Fruit fly (Drosophila melanogaster) whole organism, embryonic: Measurements from ENCODE around the gene jus.

Source experiments
- B-H1 ChIP-seq: fragments of 200-800 bp; sonication (Bioruptor generic); IDR thresholded peaks from 3 replicates; pipeline ENCODE4 v1.3.6; 2022; ENCODE audit warnings: missing biosample characterization, missing genetic modification characterization
- BEAF-32 ChIP-seq: fragments of 200-800 bp; sonication (Bioruptor generic); optimal IDR thresholded peaks from 3 replicates; lab custom pipeline; 2017; ENCODE audit warnings: missing biosample characterization, missing genetic modification characterization, mild to moderate bottlenecking, moderate library complexity, missing genetic modification reagents
- C15 ChIP-seq: fragments of 200-800 bp; sonication (Bioruptor generic); IDR thresholded peaks from 3 replicates; pipeline ENCODE4 v1.3.6; 2022; ENCODE audit warnings: missing biosample characterization, missing genetic modification characterization
- CG10209 ChIP-seq: fragments of 200-800 bp; sonication (Bioruptor generic); optimal IDR thresholded peaks from 3 replicates; lab custom pipeline; 2017; ENCODE audit warnings: missing biosample characterization, mild to moderate bottlenecking, missing genetic modification characterization, missing genetic modification reagents
- CG10431 ChIP-seq: fragments of 200-800 bp; sonication (Bioruptor generic); optimal IDR thresholded peaks from 3 replicates; lab custom pipeline; 2018; ENCODE audit warnings: missing biosample characterization, mild to moderate bottlenecking, missing genetic modification characterization
- CG11695 ChIP-seq: fragments of 200-800 bp; sonication (Bioruptor generic); IDR thresholded peaks from 3 replicates; pipeline ENCODE4 v1.3.6; 2022; ENCODE audit warnings: missing biosample characterization, missing genetic modification characterization
- CG11723 ChIP-seq: fragments of 200-800 bp; sonication (Bioruptor generic); optimal IDR thresholded peaks from 2 replicates; lab custom pipeline; 2017; ENCODE audit warnings: missing biosample characterization, mild to moderate bottlenecking, missing genetic modification characterization
- CG18764 ChIP-seq: fragments of 200-800 bp; sonication (Bioruptor generic); optimal IDR thresholded peaks from 3 replicates; lab custom pipeline; 2016; ENCODE audit warnings: missing biosample characterization, missing genetic modification characterization
- CG2202 ChIP-seq: fragments of 200-800 bp; sonication (Bioruptor generic); optimal IDR thresholded peaks from 2 replicates; lab custom pipeline; 2018; ENCODE audit warnings: missing biosample characterization, mild to moderate bottlenecking, missing genetic modification characterization
- CG2712 ChIP-seq: fragments of 200-800 bp; optimal IDR thresholded peaks from 3 replicates; lab custom pipeline; 2019; ENCODE audit warnings: missing biosample characterization, mild to moderate bottlenecking, missing genetic modification characterization, moderate library complexity
- CG30431 ChIP-seq: fragments of 200-800 bp; sonication (Bioruptor generic); optimal IDR thresholded peaks from 2 replicates; lab custom pipeline; 2017; ENCODE audit warnings: missing biosample characterization, missing genetic modification characterization
- CG32532 ChIP-seq: fragments of 200-800 bp; sonication (Bioruptor generic); IDR thresholded peaks from 2 replicates; pipeline ENCODE4 v1.3.6; 2022; ENCODE audit warnings: missing biosample characterization, missing genetic modification characterization
- CG32772 ChIP-seq: fragments of 200-800 bp; sonication (Bioruptor generic); IDR thresholded peaks from 2 replicates; pipeline ENCODE4 v1.3.6; 2022; ENCODE audit warnings: missing biosample characterization, missing genetic modification characterization
- CG34422 ChIP-seq: fragments of 200-800 bp; sonication (Bioruptor generic); IDR thresholded peaks from 3 replicates; pipeline ENCODE4 v1.3.6; 2022; ENCODE audit warnings: missing biosample characterization, missing genetic modification characterization
- CG3847 ChIP-seq: fragments of 200-800 bp; sonication (Bioruptor generic); IDR thresholded peaks from 2 replicates; pipeline ENCODE4 v1.3.6; 2022; ENCODE audit warnings: missing biosample characterization, missing genetic modification characterization
- CG42726 ChIP-seq: fragments of 200-800 bp; sonication (Bioruptor generic); IDR thresholded peaks from 2 replicates; pipeline ENCODE4 v1.3.6; 2022; ENCODE audit warnings: missing biosample characterization, missing genetic modification characterization; ENCODE audit not compliant: partially characterized antibody
- CG6791 ChIP-seq: fragments of 200-800 bp; sonication (Bioruptor generic); IDR thresholded peaks from 3 replicates; pipeline ENCODE4 v1.3.6; 2022; ENCODE audit warnings: missing biosample characterization, missing genetic modification characterization; ENCODE audit not compliant: partially characterized antibody
- CG8290 ChIP-seq, 3 experiments: fragments of 200-800 bp; sonication (Bioruptor generic); optimal IDR thresholded peaks; 2 replicates each; lab custom pipeline; 2016 to 2019; ENCODE audit warnings: missing biosample characterization in 3 of 3, missing genetic modification characterization in 3 of 3, mild to moderate bottlenecking in 2 of 3, moderate library complexity in 1 of 3
- CG8944 ChIP-seq: fragments of 200-800 bp; sonication (Bioruptor generic); optimal IDR thresholded peaks from 3 replicates; lab custom pipeline; 2016; ENCODE audit warnings: missing biosample characterization, missing genetic modification characterization
- CG9817 ChIP-seq: fragments of 200-800 bp; sonication (Bioruptor generic); optimal IDR thresholded peaks from 2 replicates; lab custom pipeline; 2018; ENCODE audit warnings: missing biosample characterization, mild to moderate bottlenecking, missing genetic modification characterization, moderate library complexity
- Dbx ChIP-seq: fragments of 200-800 bp; sonication (Bioruptor generic); IDR thresholded peaks from 3 replicates; pipeline ENCODE4 v1.3.6; 2022; ENCODE audit warnings: missing biosample characterization, missing genetic modification characterization
- ERR ChIP-seq: fragments of 200-800 bp; sonication (Bioruptor generic); optimal IDR thresholded peaks from 2 replicates; lab custom pipeline; 2016; ENCODE audit warnings: missing biosample characterization, missing genetic modification characterization
- Hmr ChIP-seq: fragments of 200-800 bp; sonication (Bioruptor generic); optimal IDR thresholded peaks from 3 replicates; lab custom pipeline; 2017; ENCODE audit warnings: mild to moderate bottlenecking, missing biosample characterization, missing genetic modification reagents, missing genetic modification characterization
- Max ChIP-seq: fragments of 200-800 bp; sonication (Bioruptor generic); optimal IDR thresholded peaks from 2 replicates; lab custom pipeline; 2016; ENCODE audit warnings: missing biosample characterization, mild to moderate bottlenecking, missing genetic modification characterization
- Optix ChIP-seq: fragments of 200-800 bp; sonication (Bioruptor generic); IDR thresholded peaks from 3 replicates; pipeline ENCODE4 v1.3.6; 2022; ENCODE audit warnings: missing biosample characterization, missing genetic modification characterization
- Scr ChIP-seq: fragments of 200-800 bp; sonication (Bioruptor generic); IDR thresholded peaks from 2 replicates; pipeline ENCODE4 v1.3.6; 2022; ENCODE audit warnings: missing biosample characterization, missing genetic modification characterization; ENCODE audit not compliant: partially characterized antibody
- ara ChIP-seq: fragments of 200-800 bp; sonication (Bioruptor generic); IDR thresholded peaks from 2 replicates; pipeline ENCODE4 v1.3.6; 2022; ENCODE audit warnings: missing biosample characterization, missing genetic modification characterization
- ato ChIP-seq: fragments of 200-800 bp; sonication (Bioruptor generic); IDR thresholded peaks from 2 replicates; pipeline ENCODE4 v1.3.6; 2022; ENCODE audit warnings: missing biosample characterization, missing genetic modification characterization; ENCODE audit not compliant: partially characterized antibody
- corto ChIP-seq: fragments of 200-800 bp; sonication (Bioruptor generic); optimal IDR thresholded peaks from 2 replicates; lab custom pipeline; 2016; ENCODE audit warnings: missing biosample characterization, mild to moderate bottlenecking, missing genetic modification characterization, moderate library complexity
- crp ChIP-seq, 2 experiments: fragments of 200-800 bp; sonication (Bioruptor generic); optimal IDR thresholded peaks; 2 replicates in 1 of 2; 3 replicates in 1 of 2; lab custom pipeline; 2017; ENCODE audit warnings: missing biosample characterization in 2 of 2, missing genetic modification characterization in 2 of 2, mild to moderate bottlenecking in 1 of 2, moderate library complexity in 1 of 2
- dan ChIP-seq: fragments of 200-800 bp; sonication (Bioruptor generic); IDR thresholded peaks from 2 replicates; pipeline ENCODE4 v1.3.6; 2022; ENCODE audit warnings: missing biosample characterization, missing genetic modification characterization
- dati ChIP-seq: fragments of 200-800 bp; sonication (Bioruptor generic); IDR thresholded peaks from 2 replicates; pipeline ENCODE4 v1.3.6; 2022; ENCODE audit warnings: missing biosample characterization, missing genetic modification characterization
- gce ChIP-seq: fragments of 200-800 bp; sonication (Bioruptor generic); IDR thresholded peaks from 3 replicates; pipeline ENCODE4 v1.3.6; 2022; ENCODE audit warnings: missing biosample characterization, missing genetic modification characterization
- hb ChIP-seq: fragments of 200-800 bp; sonication (Bioruptor generic); IDR thresholded peaks from 3 replicates; pipeline ENCODE4 v1.3.6; 2022; ENCODE audit warnings: missing biosample characterization, missing genetic modification characterization; ENCODE audit not compliant: partially characterized antibody
- lov ChIP-seq, 2 experiments: fragments of 200-800 bp in 1 of 2; fragments of >200 bp in 1 of 2; sonication (Bioruptor generic) in 1 of 2; IDR thresholded peaks in 1 of 2; optimal IDR thresholded peaks in 1 of 2; 2 replicates in 1 of 2; 3 replicates in 1 of 2; pipeline versions ENCODE4 v1.3.6 to Lab custom; 2017 to 2022; ENCODE audit warnings: missing biosample characterization in 1 of 2, missing genetic modification characterization in 1 of 2
- luna ChIP-seq: fragments of 200-800 bp; sonication (Bioruptor generic); optimal IDR thresholded peaks from 2 replicates; lab custom pipeline; 2016; ENCODE audit warnings: missing biosample characterization, missing genetic modification characterization
- nom ChIP-seq: fragments of 200-800 bp; sonication (Bioruptor generic); optimal IDR thresholded peaks from 2 replicates; lab custom pipeline; 2017; ENCODE audit warnings: missing biosample characterization, missing genetic modification characterization, mild to moderate bottlenecking, moderate library complexity, missing genetic modification reagents
- pzg ChIP-seq: fragments of 200-800 bp; sonication (Bioruptor generic); optimal IDR thresholded peaks from 3 replicates; lab custom pipeline; 2018; ENCODE audit warnings: missing biosample characterization, mild to moderate bottlenecking, missing genetic modification characterization, moderate library complexity
- ranshi ChIP-seq: fragments of 200-800 bp; sonication (Bioruptor generic); IDR thresholded peaks from 2 replicates; pipeline ENCODE4 v1.3.6; 2022; ENCODE audit warnings: missing biosample characterization, missing genetic modification characterization
- repo ChIP-seq: fragments of 200-800 bp; sonication (Bioruptor generic); optimal IDR thresholded peaks from 2 replicates; lab custom pipeline; 2016; ENCODE audit warnings: missing biosample characterization, missing genetic modification characterization
- scrt ChIP-seq: fragments of 200-800 bp; sonication (Bioruptor generic); optimal IDR thresholded peaks from 2 replicates; lab custom pipeline; 2018; ENCODE audit warnings: missing biosample characterization, mild to moderate bottlenecking, missing genetic modification characterization, moderate library complexity
- slp2 ChIP-seq: fragments of 200-800 bp; sonication (Bioruptor generic); optimal IDR thresholded peaks from 2 replicates; lab custom pipeline; 2016; ENCODE audit warnings: missing biosample characterization, missing genetic modification characterization
- tin ChIP-seq: fragments of 200-800 bp; sonication (Bioruptor generic); optimal IDR thresholded peaks from 3 replicates; lab custom pipeline; 2016; ENCODE audit warnings: missing biosample characterization, missing genetic modification characterization
- unpg ChIP-seq: fragments of 200-800 bp; sonication (Bioruptor generic); optimal IDR thresholded peaks from 3 replicates; lab custom pipeline; 2018; ENCODE audit warnings: missing biosample characterization, mild to moderate bottlenecking, missing genetic modification characterization, moderate library complexity
- vvl ChIP-seq: fragments of 200-800 bp; sonication (Bioruptor generic); IDR thresholded peaks from 2 replicates; pipeline ENCODE4 v1.3.6; 2022; ENCODE audit warnings: missing biosample characterization, missing genetic modification characterization

Gene jus

DNA sequence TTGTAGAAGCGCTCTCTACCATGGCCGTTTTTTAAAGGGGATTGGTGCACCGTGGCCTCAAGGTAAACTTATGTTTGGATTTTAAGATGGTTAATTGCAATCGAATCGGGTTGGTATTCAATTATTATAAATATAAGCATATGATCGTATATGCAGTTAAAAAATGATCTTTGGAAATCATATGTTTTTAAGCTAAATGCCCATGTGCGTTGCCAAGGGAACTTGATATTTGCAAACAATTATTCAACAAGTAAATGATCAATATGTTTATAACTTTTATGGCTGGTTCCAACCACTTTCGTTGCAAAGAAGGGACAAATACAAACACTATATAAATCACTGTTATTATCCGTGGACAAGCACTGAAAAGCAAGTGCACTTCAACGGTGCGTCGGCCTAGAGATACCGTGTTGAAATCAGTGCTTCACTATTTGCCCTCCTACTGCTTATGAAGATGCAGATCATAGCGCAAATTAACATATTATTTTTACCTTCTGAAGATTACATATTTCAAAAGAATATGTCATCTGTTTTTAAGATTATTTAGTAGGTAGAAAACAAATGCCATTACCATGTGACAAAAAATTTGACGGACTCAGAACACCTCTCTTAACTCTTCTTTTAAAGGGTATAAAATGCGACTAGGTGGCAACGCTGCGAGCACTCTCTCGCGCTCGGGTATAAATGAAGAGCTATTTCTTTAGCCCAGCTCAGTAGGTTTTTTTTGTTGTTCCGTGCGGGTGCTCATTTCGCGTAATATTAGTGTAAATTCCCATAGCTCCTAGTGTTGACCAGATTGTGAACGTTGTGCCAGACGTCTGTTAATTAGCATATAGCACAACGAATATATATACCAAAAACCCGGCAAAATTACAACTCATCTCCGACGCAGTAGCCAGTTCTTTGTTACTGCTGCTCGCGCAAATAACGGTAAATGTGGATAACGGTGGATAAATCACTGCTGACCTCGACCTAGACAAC lies 37.1 kb downstream of the jus start, which contains the start of gene rdog (continued):
- 0 out of 2 replicates have a peak, but pooled peaks have one; percentile 47 for TF ChIP-seq ranshi (GFP tag; lab: Robert Waterston, UW)
- TF ChIP-seq CG18764 (GFP tag; lab: Kevin White, UChicago), result peak; percentile 62
- peak; percentile 43; the same call in 1 of the 3 replicates for TF ChIP-seq Dbx (GFP tag; lab: Robert Waterston, UW)
- peak; percentile 64; the same call in 1 of the 2 replicates for TF ChIP-seq CG32532
- peak; percentile 85 for TF ChIP-seq tin
- peak; percentile 72 for TF ChIP-seq nom (GFP tag; lab: Kevin White, UChicago)
- peak; percentile 17; the same call in 1 of the 3 replicates for TF ChIP-seq B-H1
- TF ChIP-seq unpg (GFP tag; lab: Kevin White, UChicago), result peak; percentile 77
- no peak for TF ChIP-seq gce (GFP tag; lab: Robert Waterston, UW)
- TF ChIP-seq CG32772 (GFP tag; lab: Robert Waterston, UW), result no peak
- TF ChIP-seq Max, result peak; percentile 93
- TF ChIP-seq CG8944 (GFP tag; lab: Kevin White, UChicago), result peak; percentile 68
- peak; percentile 70 for TF ChIP-seq slp2 (GFP tag; lab: Kevin White, UChicago)

DNA sequence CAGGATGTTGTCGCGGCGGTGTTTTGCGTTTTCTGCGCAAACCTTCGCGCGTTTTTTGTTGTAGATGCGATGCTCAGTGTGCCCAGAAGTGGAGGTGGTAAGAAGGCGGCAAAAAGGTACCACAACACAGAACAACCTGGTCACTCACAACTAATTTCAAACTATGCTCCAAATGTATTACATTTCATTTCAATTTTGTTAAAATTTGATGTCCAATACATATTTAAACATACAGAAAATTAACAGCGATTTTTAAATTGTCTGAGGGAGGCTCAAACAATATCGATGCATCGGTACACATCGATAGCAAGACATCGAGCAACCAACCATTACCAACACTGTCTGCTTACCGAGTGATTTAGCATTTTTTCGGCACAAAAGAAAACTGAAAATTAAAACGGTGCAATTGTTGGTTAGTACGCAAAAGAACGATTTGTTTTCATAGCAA lies 41.6 kb downstream of the jus start, which contains the start of the genes Slbp and Rpn2:
Slbp (minus strand) TSS at position 70 of the 448 bp plus-strand sequence.
Rpn2 (plus strand) TSS at position 328 of the 448 bp plus-strand sequence.
- no peak for TF ChIP-seq corto (GFP tag; lab: Kevin White, UChicago)
- TF ChIP-seq vvl, result peak; percentile 62; the same call in 1 of the 2 replicates
- peak; percentile 92 for TF ChIP-seq CG6791 (GFP tag; lab: Robert Waterston, UW)
- TF ChIP-seq hb (GFP tag; lab: Robert Waterston, UW), result peak; percentile 82; the same call in 2 of the 3 replicates
- peak; percentile 47; the same call in 2 of the 3 replicates for TF ChIP-seq CG34422 (GFP tag; lab: Robert Waterston, UW)
- TF ChIP-seq CG10431 (GFP tag; lab: Kevin White, UChicago), result no peak
- TF ChIP-seq CG30431 (GFP tag; lab: Kevin White, UChicago), result no peak
- TF ChIP-seq BEAF-32, result peak; percentile 97
- peak; percentile 43 for TF ChIP-seq Max
- peak; percentile 70 for TF ChIP-seq ERR (GFP tag; lab: Kevin White, UChicago)
- TF ChIP-seq CG11695, result no peak
- TF ChIP-seq dati (GFP tag; lab: Robert Waterston, UW), result no peak
- TF ChIP-seq CG42726 (GFP tag; lab: Robert Waterston, UW), result peak; percentile 87
- TF ChIP-seq ato (GFP tag; lab: Robert Waterston, UW), result peak; percentile 74; the same call in 1 of the 2 replicates
- peak; percentile 98 for TF ChIP-seq pzg (GFP tag; lab: Kevin White, UChicago)
- TF ChIP-seq CG2202 (tag; lab: Kevin White, UChicago), result no peak
- TF ChIP-seq scrt (GFP tag; lab: Kevin White, UChicago), result no peak
- no peak for TF ChIP-seq Optix (GFP tag; lab: Robert Waterston, UW)
- peak; percentile 6 for TF ChIP-seq repo (GFP tag; lab: Kevin White, UChicago)
- peak; percentile 94 for TF ChIP-seq Scr (GFP tag; lab: Robert Waterston, UW)
- TF ChIP-seq crp (GFP tag; optimal IDR thresholded peaks at IDR 0.05; lab: Kevin White, UChicago), result peak in 1 of 2 experiments; percentile 35
- no peak for TF ChIP-seq luna
- no peak for TF ChIP-seq lov (optimal IDR thresholded peaks at IDR 0.05; lab: Kevin White, UChicago)
- TF ChIP-seq lov (GFP tag; IDR thresholded peaks at IDR 0.05; lab: Robert Waterston, UW), result no peak
- TF ChIP-seq Hmr (GFP tag; lab: Kevin White, UChicago), result peak; percentile 48
- TF ChIP-seq CG2712, result peak; percentile 55
- no peak for TF ChIP-seq C15 (GFP tag; lab: Robert Waterston, UW)
- TF ChIP-seq CG10209 (GFP tag; lab: Kevin White, UChicago), result peak; percentile 1
- TF ChIP-seq CG3847 (GFP tag; lab: Robert Waterston, UW), result peak; percentile 80
- TF ChIP-seq CG9817 (tag; lab: Kevin White, UChicago), result peak; percentile 19
- TF ChIP-seq ara (GFP tag; lab: Robert Waterston, UW), result no peak
- peak; percentile 54 for TF ChIP-seq CG8290 (GFP tag; optimal IDR thresholded peaks at IDR 0.05; lab: Kevin White, UChicago)
- peak in 1 of 2 experiments; percentile 64 for TF ChIP-seq CG8290 (tag; optimal IDR thresholded peaks at IDR 0.05; lab: Kevin White, UChicago)
- no peak for TF ChIP-seq CG11723 (GFP tag; lab: Kevin White, UChicago)
- TF ChIP-seq dan, result no peak
